Fruit fly (Drosophila melanogaster) whole organism, wandering third instar larva: ENCODE measurements around the gene CG13380.

ENCODE experiments used
- Abd-B ChIP-seq: fragments of >200 bp; optimal IDR thresholded peaks from 2 replicates; lab custom pipeline; 2017; ENCODE audit warnings: missing biosample characterization, missing genetic modification characterization
- Hnf4 ChIP-seq: fragments of 200-800 bp; sonication (Bioruptor generic); optimal IDR thresholded peaks from 2 replicates; lab custom pipeline; 2016; ENCODE audit warnings: missing biosample characterization, mild to moderate bottlenecking, missing genetic modification characterization
- N ChIP-seq: fragments of >200 bp; optimal IDR thresholded peaks from 2 replicates; lab custom pipeline; 2018; ENCODE audit warnings: missing biosample characterization, missing external identifiers, missing genetic modification characterization
- br ChIP-seq: fragments of 200-800 bp; sonication (Bioruptor generic); optimal IDR thresholded peaks from 2 replicates; lab custom pipeline; 2016; ENCODE audit warnings: missing biosample characterization, missing genetic modification characterization
- dl ChIP-seq, 2 experiments: fragments of 175-275, 200-275 bp in 1 of 2; fragments of 200-275 bp in 1 of 2; sonication (Bioruptor generic); optimal IDR thresholded peaks; lab custom pipeline; 2018; ENCODE audit warnings: mild to moderate bottlenecking in 2 of 2, missing biosample characterization in 2 of 2, missing genetic modification characterization in 2 of 2, moderate library complexity in 2 of 2; ENCODE audit not compliant: partially characterized antibody in 2 of 2, insufficient read depth in 1 of 2
- dmrt93B ChIP-seq: fragments of 200-800 bp; sonication (Bioruptor generic); optimal IDR thresholded peaks from 2 replicates; lab custom pipeline; 2018; ENCODE audit warnings: missing biosample characterization, mild to moderate bottlenecking, missing genetic modification characterization
- h ChIP-seq: fragments of 200-800 bp; sonication (Bioruptor generic); optimal IDR thresholded peaks from 3 replicates; lab custom pipeline; 2016; ENCODE audit warnings: missing biosample characterization, mild to moderate bottlenecking, missing genetic modification characterization
- lola ChIP-seq: fragments of >200 bp; optimal IDR thresholded peaks from 2 replicates; lab custom pipeline; 2017; ENCODE audit warnings: missing biosample characterization, missing genetic modification characterization
- usp ChIP-seq: fragments of >200 bp; optimal IDR thresholded peaks from 2 replicates; lab custom pipeline; 2017; ENCODE audit warnings: missing biosample characterization, missing genetic modification characterization

dm6 chr3L:18626451-18627079, 8.8 kb upstream of the CG13380 start:
- TF ChIP-seq Abd-B (GFP tag; lab: Kevin White, UChicago): no peak
- no peak for TF ChIP-seq usp (GFP tag; lab: Kevin White, UChicago)
- no peak for TF ChIP-seq N
- TF ChIP-seq dmrt93B (GFP tag; lab: Kevin White, UChicago): no peak
- TF ChIP-seq br (GFP tag; lab: Kevin White, UChicago): no peak
- no peak for TF ChIP-seq h
- TF ChIP-seq lola: no peak
- TF ChIP-seq dl (GFP tag; optimal IDR thresholded peaks at IDR 0.05; lab: Kevin White, UChicago; ENCODE audit: insufficient read depth in 1 of 2, partially characterized antibody in 2 of 2): no peak
- no peak for TF ChIP-seq Hnf4
